Worm (Caenorhabditis elegans) whole organism, L4/young adult: ENCODE measurements around the gene K08D8.10.

Experiments used
- W03F9.2 ChIP-seq: fragments of 150-350 bp; optimal IDR thresholded peaks from 2 replicates; lab custom pipeline; 2014; ENCODE audit warnings: missing biosample characterization, missing genetic modification characterization
- dao-5 ChIP-seq: sonication (generic microtip); optimal IDR thresholded peaks from 2 replicates; lab custom pipeline; 2016; ENCODE audit warnings: missing genotype, missing genetic modification characterization, moderate library complexity, missing compliant biosample characterization
- him-1 ChIP-seq: sonication (generic microtip); optimal IDR thresholded peaks from 2 replicates; lab custom pipeline; 2016; ENCODE audit warnings: missing genotype, missing genetic modification reagents, missing genetic modification characterization, missing compliant biosample characterization

ce11 chrIV:12892194-12892593 is 8.2 kb upstream of the K08D8.10 start, which contains the start of gene K08D8.1:
- TF ChIP-seq dao-5 (tag; lab: Kevin White, UChicago), result no peak
- no peak for TF ChIP-seq W03F9.2 (tag; lab: Kevin White, UChicago)
- no peak for TF ChIP-seq him-1 (tag; lab: Kevin White, UChicago)
